Worm (Caenorhabditis elegans): Measurements from ENCODE around the gene F16B12.1.

ce11 chrX:14090089-14090488 lies 4.8 kb downstream of the F16B12.1 start, which contains the start of gene dsl-4:
- TF ChIP-seq ceh-9 (tag; optimal IDR thresholded peaks at IDR 0.05) = no peak
- TF ChIP-seq ama-1 (optimal IDR thresholded peaks at IDR 0.05) = no peak
- no peak for TF ChIP-seq R02D3.7 (tag; optimal IDR thresholded peaks at IDR 0.05)
- TF ChIP-seq nhr-25 (tag; optimal IDR thresholded peaks at IDR 0.05) = no peak
- no peak for TF ChIP-seq zag-1 (tag; optimal IDR thresholded peaks at IDR 0.05)
- no peak for TF ChIP-seq nfya-1 (tag; optimal IDR thresholded peaks at IDR 0.05; ENCODE audit: insufficient read depth)
- no peak for TF ChIP-seq elt-1 (tag; optimal IDR thresholded peaks at IDR 0.05)
- no peak for TF ChIP-seq aly-2 (tag; optimal IDR thresholded peaks at IDR 0.05)
- TF ChIP-seq snpc-4 (tag; optimal IDR thresholded peaks at IDR 0.05) = no peak
- no peak for TF ChIP-seq tbx-2 (tag; optimal IDR thresholded peaks at IDR 0.05)
